Fruit fly (Drosophila melanogaster) whole organism, prepupa: ENCODE results near the gene CG14074.

Source experiments
- CG10631 ChIP-seq: fragments of 200-800 bp; sonication (Bioruptor generic); optimal IDR thresholded peaks from 2 replicates; lab custom pipeline; 2016; ENCODE audit warnings: missing biosample characterization, missing genetic modification characterization
- CG11902 ChIP-seq: fragments of 200-800 bp; sonication (Bioruptor generic); optimal IDR thresholded peaks from 3 replicates; lab custom pipeline; 2016; ENCODE audit warnings: missing biosample characterization, missing genetic modification characterization
- CG15336 ChIP-seq: fragments of 200-800 bp; sonication (Bioruptor generic); IDR thresholded peaks from 2 replicates; pipeline ENCODE4 v1.3.6; 2022; ENCODE audit warnings: missing biosample characterization, missing genetic modification characterization
- CG16779 ChIP-seq: fragments of 200-800 bp; sonication (Bioruptor generic); optimal IDR thresholded peaks from 3 replicates; lab custom pipeline; 2017; ENCODE audit warnings: missing biosample characterization, mild to moderate bottlenecking, missing genetic modification characterization
- CG3032 ChIP-seq: fragments of 200-800 bp; optimal IDR thresholded peaks from 2 replicates; lab custom pipeline; 2019; ENCODE audit warnings: missing biosample characterization, mild to moderate bottlenecking, missing genetic modification characterization, moderate library complexity
- CG32006 ChIP-seq: fragments of 200-800 bp; sonication (Bioruptor generic); optimal IDR thresholded peaks from 3 replicates; lab custom pipeline; 2017; ENCODE audit warnings: missing biosample characterization, mild to moderate bottlenecking, missing genetic modification characterization
- CG3919 ChIP-seq: fragments of 200-800 bp; sonication (Bioruptor generic); optimal IDR thresholded peaks from 3 replicates; lab custom pipeline; 2016; ENCODE audit warnings: missing biosample characterization, missing genetic modification characterization
- CG6792 ChIP-seq: fragments of 200-800 bp; sonication (Bioruptor generic); optimal IDR thresholded peaks from 3 replicates; lab custom pipeline; 2016; ENCODE audit warnings: missing biosample characterization, missing genetic modification characterization
- CG8319 ChIP-seq: fragments of 200-800 bp; sonication (Bioruptor generic); optimal IDR thresholded peaks from 3 replicates; lab custom pipeline; 2016; ENCODE audit warnings: missing biosample characterization, missing genetic modification characterization
- CG8632 ChIP-seq: fragments of 200-800 bp; sonication (Bioruptor generic); optimal IDR thresholded peaks from 3 replicates; lab custom pipeline; 2016; ENCODE audit warnings: missing biosample characterization, missing genetic modification characterization
- Eip75B ChIP-seq: fragments of 200-800 bp; sonication (Bioruptor generic); optimal IDR thresholded peaks from 3 replicates; lab custom pipeline; 2016; ENCODE audit warnings: missing biosample characterization, missing genetic modification characterization
- Eip78C ChIP-seq: fragments of 200-800 bp; sonication (Bioruptor generic); peaks from one replicate; lab custom pipeline; 2016; ENCODE audit warnings: missing biosample characterization, missing genetic modification characterization
- Eip93F ChIP-seq: fragments of 200-800 bp; sonication (Bioruptor generic); optimal IDR thresholded peaks from 2 replicates; lab custom pipeline; 2016; ENCODE audit warnings: missing biosample characterization, mild to moderate bottlenecking, missing genetic modification characterization
- Ets21C ChIP-seq: fragments of 200-800 bp; sonication (Bioruptor generic); optimal IDR thresholded peaks from 3 replicates; lab custom pipeline; 2016; ENCODE audit warnings: missing biosample characterization, missing genetic modification characterization
- Gug ChIP-seq: fragments of 200-800 bp; sonication (Bioruptor generic); IDR thresholded peaks from 2 replicates; pipeline ENCODE4 v1.3.6; 2022; ENCODE audit warnings: missing biosample characterization, missing genetic modification characterization
- Hr38 ChIP-seq: sonication (Bioruptor generic); optimal IDR thresholded peaks from 2 replicates; lab custom pipeline; 2016; ENCODE audit warnings: missing biosample characterization, missing genetic modification characterization
- Hr39 ChIP-seq: fragments of 200-800 bp; sonication (Bioruptor generic); optimal IDR thresholded peaks from 2 replicates; lab custom pipeline; 2016; ENCODE audit warnings: missing biosample characterization, missing genetic modification characterization
- Hr4 ChIP-seq: fragments of 200-800 bp; sonication (Bioruptor generic); optimal IDR thresholded peaks from 3 replicates; lab custom pipeline; 2016; ENCODE audit warnings: missing biosample characterization, missing genetic modification characterization
- Lpt ChIP-seq: fragments of 200-800 bp; sonication (Bioruptor generic); optimal IDR thresholded peaks from 3 replicates; lab custom pipeline; 2016; ENCODE audit warnings: missing biosample characterization, missing genetic modification characterization
- Met ChIP-seq: fragments of 200-800 bp; sonication (Bioruptor generic); optimal IDR thresholded peaks from 3 replicates; lab custom pipeline; 2016; ENCODE audit warnings: missing biosample characterization, missing genetic modification characterization
- Sox14 ChIP-seq: fragments of 200-800 bp; sonication (Bioruptor generic); optimal IDR thresholded peaks from 3 replicates; lab custom pipeline; 2016; ENCODE audit warnings: missing biosample characterization, missing genetic modification characterization
- Sox15 ChIP-seq: fragments of 200-800 bp; sonication (Bioruptor generic); optimal IDR thresholded peaks from 3 replicates; lab custom pipeline; 2016; ENCODE audit warnings: missing biosample characterization, missing genetic modification characterization
- achi ChIP-seq: fragments of 200-800 bp; sonication (Bioruptor generic); optimal IDR thresholded peaks from 3 replicates; lab custom pipeline; 2016; ENCODE audit warnings: missing biosample characterization, missing genetic modification characterization
- dac ChIP-seq: fragments of 200-800 bp; sonication (Bioruptor generic); optimal IDR thresholded peaks from 2 replicates; lab custom pipeline; 2017; ENCODE audit warnings: missing biosample characterization, mild to moderate bottlenecking, missing genetic modification characterization
- esn ChIP-seq: fragments of 200-800 bp; sonication (Bioruptor generic); optimal IDR thresholded peaks from 2 replicates; lab custom pipeline; 2016; ENCODE audit warnings: missing biosample characterization, mild to moderate bottlenecking, missing genetic modification characterization, moderate library complexity
- fd59A ChIP-seq: fragments of 200-800 bp; sonication (Bioruptor generic); optimal IDR thresholded peaks from 2 replicates; lab custom pipeline; 2017; ENCODE audit warnings: missing biosample characterization, mild to moderate bottlenecking, missing genetic modification characterization, missing genetic modification reagents
- fkh ChIP-seq: fragments of 200-800 bp; sonication (Bioruptor generic); optimal IDR thresholded peaks from 3 replicates; lab custom pipeline; 2017; ENCODE audit warnings: missing biosample characterization, mild to moderate bottlenecking, missing genetic modification characterization, moderate library complexity
- lz ChIP-seq: fragments of 200-800 bp; sonication (Bioruptor generic); optimal IDR thresholded peaks from 3 replicates; lab custom pipeline; 2016; ENCODE audit warnings: missing biosample characterization, missing genetic modification characterization
- net ChIP-seq: fragments of 200-800 bp; sonication (Bioruptor generic); optimal IDR thresholded peaks from 3 replicates; lab custom pipeline; 2016; ENCODE audit warnings: missing biosample characterization, missing genetic modification characterization
- pdm3 ChIP-seq: fragments of 200-800 bp; sonication (Bioruptor generic); optimal IDR thresholded peaks from 3 replicates; lab custom pipeline; 2016; ENCODE audit warnings: missing biosample characterization, missing genetic modification characterization
- salr ChIP-seq, 2 experiments: fragments of 200-800 bp; sonication (Bioruptor generic); optimal IDR thresholded peaks; 3 replicates each; lab custom pipeline; 2016 to 2018; ENCODE audit warnings: missing biosample characterization in 2 of 2, missing genetic modification characterization in 2 of 2, mild to moderate bottlenecking in 1 of 2
- spab ChIP-seq: fragments of 200-800 bp; sonication (Bioruptor generic); optimal IDR thresholded peaks from 2 replicates; lab custom pipeline; 2017; ENCODE audit warnings: missing biosample characterization, mild to moderate bottlenecking, missing genetic modification characterization, missing genetic modification reagents
- ss ChIP-seq, 2 experiments: fragments of 200-800 bp; sonication (Bioruptor generic); optimal IDR thresholded peaks; 2 replicates in 1 of 2; 3 replicates in 1 of 2; lab custom pipeline; 2017 to 2018; ENCODE audit warnings: mild to moderate bottlenecking in 2 of 2, missing biosample characterization in 2 of 2, missing genetic modification characterization in 2 of 2, moderate library complexity in 1 of 2
- svp ChIP-seq: fragments of 200-800 bp; sonication (Bioruptor generic); peaks from one replicate; lab custom pipeline; 2016; ENCODE audit warnings: missing biosample characterization, missing genetic modification characterization
- vri ChIP-seq: fragments of 200-800 bp; sonication (Bioruptor generic); optimal IDR thresholded peaks from 3 replicates; lab custom pipeline; 2016; ENCODE audit warnings: missing biosample characterization, mild to moderate bottlenecking, missing genetic modification characterization

The CG14074 gene

DNA sequence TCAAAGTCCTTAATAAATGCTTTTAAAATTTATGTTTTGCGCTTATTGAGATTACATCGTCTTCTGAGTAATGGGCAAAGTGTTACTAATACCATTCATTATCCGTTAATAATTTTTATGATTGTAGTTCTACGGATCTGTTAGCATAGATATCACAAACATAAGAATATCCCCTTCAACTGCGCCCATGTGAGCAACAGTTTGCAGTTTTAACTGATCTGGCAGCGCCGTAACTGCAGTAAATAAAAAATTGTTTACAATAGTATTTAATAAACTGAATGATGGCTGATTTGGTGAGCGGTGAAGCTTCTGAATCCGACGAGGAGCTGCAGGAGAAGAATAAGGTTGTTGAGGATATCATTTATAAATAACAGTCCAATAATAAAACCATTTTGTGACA, 4.0 kb downstream of the CG14074 start, which contains the start of gene Blos3 (continued):
- no peak for TF ChIP-seq CG8632 (GFP tag; lab: Kevin White, UChicago)
- no peak for TF ChIP-seq pdm3 (GFP tag; lab: Kevin White, UChicago)
- no peak for TF ChIP-seq CG16779
- peak; percentile 42; the same call in 1 of the 2 replicates for TF ChIP-seq CG15336 (GFP tag; lab: Robert Waterston, UW)
- peak; percentile 91 for TF ChIP-seq Eip78C (GFP tag; lab: Kevin White, UChicago)
- no peak for TF ChIP-seq vri (GFP tag; lab: Kevin White, UChicago)
- no peak for TF ChIP-seq CG3919 (GFP tag; lab: Kevin White, UChicago)
- no peak for TF ChIP-seq Eip75B (GFP tag; lab: Kevin White, UChicago)
- peak; percentile 80 for TF ChIP-seq esn (GFP tag; lab: Kevin White, UChicago)
- no peak for TF ChIP-seq svp (GFP tag; lab: Kevin White, UChicago)
- no peak for TF ChIP-seq dac (GFP tag; lab: Kevin White, UChicago)
- TF ChIP-seq CG8319 = peak; percentile 11
- TF ChIP-seq CG6792 = peak; percentile 50
- no peak for TF ChIP-seq Ets21C
- no peak for TF ChIP-seq Hr38
- TF ChIP-seq CG10631 (GFP tag; lab: Kevin White, UChicago) = peak; percentile 78
- TF ChIP-seq ss (GFP tag; optimal IDR thresholded peaks at IDR 0.05; lab: Kevin White, UChicago) = no peak

- TF ChIP-seq Eip93F (GFP tag; lab: Kevin White, UChicago) = no peak
- TF ChIP-seq CG3032 (tag; lab: Kevin White, UChicago) = no peak
- TF ChIP-seq Eip75B (GFP tag; lab: Kevin White, UChicago) = no peak
- TF ChIP-seq Hr4 (GFP tag; lab: Kevin White, UChicago) = no peak
- peak; percentile 82 for TF ChIP-seq fkh (GFP tag; lab: Kevin White, UChicago)
- TF ChIP-seq dac (GFP tag; lab: Kevin White, UChicago) = no peak
- TF ChIP-seq CG10631 (GFP tag; lab: Kevin White, UChicago) = peak; percentile 20
- no peak for TF ChIP-seq achi (GFP tag; lab: Kevin White, UChicago)
- TF ChIP-seq CG8319 = no peak
- no peak for TF ChIP-seq CG3919 (GFP tag; lab: Kevin White, UChicago)
- TF ChIP-seq pdm3 (GFP tag; lab: Kevin White, UChicago) = no peak
- no peak for TF ChIP-seq spab (GFP tag; lab: Kevin White, UChicago)
- no peak for TF ChIP-seq CG11902
Measured at dm6 chr3L:18872440-18872839, 6.4 kb downstream of the CG14074 start, which contains the start of the genes Rad9 and Uggt. Gene Rad9 (minus strand): TSS chr3L:18872553. Gene Uggt (plus strand): TSS chr3L:18872747.

DNA sequence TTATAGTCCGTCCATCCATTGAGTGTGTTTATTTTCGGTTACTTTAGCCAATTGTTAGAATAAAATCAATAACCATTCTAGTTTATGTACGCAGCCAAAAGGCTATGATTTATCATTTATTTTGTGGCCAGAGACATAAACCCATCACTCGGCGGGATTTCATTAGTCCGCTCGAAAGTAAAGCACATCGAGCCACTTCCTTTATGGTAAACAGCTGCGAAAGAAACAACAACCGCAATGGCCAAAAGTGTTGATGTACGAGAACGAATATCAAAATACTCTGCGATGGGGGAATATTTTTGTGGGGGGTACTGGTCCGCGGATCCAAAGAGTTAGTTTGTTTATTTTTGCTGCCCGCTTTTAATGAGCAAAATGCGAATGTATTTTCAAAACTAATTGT, 15.6 kb downstream of the CG14074 start:
- no peak for TF ChIP-seq net (GFP tag; lab: Kevin White, UChicago)
- no peak for TF ChIP-seq Sox14 (GFP tag; lab: Kevin White, UChicago)
- no peak for TF ChIP-seq Eip75B (GFP tag; lab: Kevin White, UChicago)
- TF ChIP-seq CG32006 (GFP tag; lab: Kevin White, UChicago) = no peak
- TF ChIP-seq salr (GFP tag; optimal IDR thresholded peaks at IDR 0.05; lab: Kevin White, UChicago) = no peak
- no peak for TF ChIP-seq fd59A (GFP tag; lab: Kevin White, UChicago)
- no peak for TF ChIP-seq dac (GFP tag; lab: Kevin White, UChicago)
- TF ChIP-seq pdm3 (GFP tag; lab: Kevin White, UChicago) = no peak
- no peak for TF ChIP-seq Sox15 (GFP tag; lab: Kevin White, UChicago)
- no peak for TF ChIP-seq fkh (GFP tag; lab: Kevin White, UChicago)
- TF ChIP-seq Met (GFP tag; lab: Kevin White, UChicago) = no peak
- TF ChIP-seq CG6792 = no peak
- TF ChIP-seq Gug = no peak
- no peak for TF ChIP-seq Eip78C (GFP tag; lab: Kevin White, UChicago)
- TF ChIP-seq Lpt (GFP tag; lab: Kevin White, UChicago) = no peak
- no peak for TF ChIP-seq lz (GFP tag; lab: Kevin White, UChicago)
- no peak for TF ChIP-seq CG3032 (tag; lab: Kevin White, UChicago)
- no peak for TF ChIP-seq Eip93F (GFP tag; lab: Kevin White, UChicago)
- no peak for TF ChIP-seq Hr39 (GFP tag; lab: Kevin White, UChicago)
